Worm (Caenorhabditis elegans): ENCODE data around the gene ttr-41.

- TF ChIP-seq ama-1 (optimal IDR thresholded peaks at IDR 0.05) (no peak), lin-39 (tag; optimal IDR thresholded peaks at IDR 0.05) (no peak), fkh-10 (GFP tag; optimal IDR thresholded peaks at IDR 0.05) (no peak), nhr-90 (tag; optimal IDR thresholded peaks at IDR 0.05; ENCODE audit: poor library complexity) (no peak), irx-1 (tag; optimal IDR thresholded peaks at IDR 0.05) (no peak), nhr-237 (tag; optimal IDR thresholded peaks at IDR 0.05) (no peak), aha-1 (tag; optimal IDR thresholded peaks at IDR 0.05) (no peak), mep-1 (tag; optimal IDR thresholded peaks at IDR 0.05) (no peak), elt-2 (tag; optimal IDR thresholded peaks at IDR 0.05) (no peak), dpl-1 (GFP tag; optimal IDR thresholded peaks at IDR 0.05) (no peak), nhr-20 (tag; optimal IDR thresholded peaks at IDR 0.05) (no peak), nhr-28 (tag; optimal IDR thresholded peaks at IDR 0.05) (no peak)
Measured at ce11 chrII:4752257-4752728, 24.6 kb upstream of the ttr-41 start, which contains the start of gene F41C3.1.

All from whole organism, L1 larva.